Fruit fly (Drosophila melanogaster) whole organism, prepupa: ENCODE measurements around the gene eIF4E6.

ENCODE experiments used
- Blimp-1 ChIP-seq: fragments of 200-800 bp; sonication (Bioruptor generic); optimal IDR thresholded peaks from 3 replicates; lab custom pipeline; 2017; ENCODE audit warnings: missing biosample characterization, missing genetic modification characterization, mild to moderate bottlenecking, moderate library complexity, missing genetic modification reagents
- CG10631 ChIP-seq: fragments of 200-800 bp; sonication (Bioruptor generic); optimal IDR thresholded peaks from 2 replicates; lab custom pipeline; 2016; ENCODE audit warnings: missing biosample characterization, missing genetic modification characterization
- CG10669 ChIP-seq: fragments of 200-800 bp; sonication (Bioruptor generic); optimal IDR thresholded peaks from 3 replicates; lab custom pipeline; 2018; ENCODE audit warnings: missing biosample characterization, mild to moderate bottlenecking, missing genetic modification characterization, moderate library complexity
- CG11294 ChIP-seq: fragments of 200-800 bp; sonication (Bioruptor generic); IDR thresholded peaks from 2 replicates; pipeline ENCODE4 v1.3.6; 2022; ENCODE audit warnings: missing biosample characterization, missing genetic modification characterization
- CG11902 ChIP-seq: fragments of 200-800 bp; sonication (Bioruptor generic); optimal IDR thresholded peaks from 3 replicates; lab custom pipeline; 2016; ENCODE audit warnings: missing biosample characterization, missing genetic modification characterization
- CG15336 ChIP-seq: fragments of 200-800 bp; sonication (Bioruptor generic); IDR thresholded peaks from 2 replicates; pipeline ENCODE4 v1.3.6; 2022; ENCODE audit warnings: missing biosample characterization, missing genetic modification characterization
- CG1621 ChIP-seq: fragments of 200-800 bp; sonication (Bioruptor generic); optimal IDR thresholded peaks from 3 replicates; lab custom pipeline; 2018; ENCODE audit warnings: missing biosample characterization, mild to moderate bottlenecking, missing genetic modification characterization
- CG16779 ChIP-seq: fragments of 200-800 bp; sonication (Bioruptor generic); optimal IDR thresholded peaks from 3 replicates; lab custom pipeline; 2017; ENCODE audit warnings: missing biosample characterization, mild to moderate bottlenecking, missing genetic modification characterization
- CG3032 ChIP-seq: fragments of 200-800 bp; optimal IDR thresholded peaks from 2 replicates; lab custom pipeline; 2019; ENCODE audit warnings: missing biosample characterization, mild to moderate bottlenecking, missing genetic modification characterization, moderate library complexity
- CG31627 ChIP-seq: fragments of 200-800 bp; sonication (Bioruptor generic); optimal IDR thresholded peaks from 3 replicates; lab custom pipeline; 2016; ENCODE audit warnings: missing biosample characterization, missing genetic modification characterization
- CG3919 ChIP-seq: fragments of 200-800 bp; sonication (Bioruptor generic); optimal IDR thresholded peaks from 3 replicates; lab custom pipeline; 2016; ENCODE audit warnings: missing biosample characterization, missing genetic modification characterization
- CG4318 ChIP-seq: fragments of 200-800 bp; sonication (Bioruptor generic); optimal IDR thresholded peaks from 3 replicates; lab custom pipeline; 2017; ENCODE audit warnings: missing biosample characterization, mild to moderate bottlenecking, missing genetic modification characterization
- CG6163 ChIP-seq: fragments of 200-800 bp; sonication (Bioruptor generic); IDR thresholded peaks from 3 replicates; pipeline ENCODE4 v1.3.6; 2022; ENCODE audit warnings: missing biosample characterization, missing genetic modification characterization
- CG6276 ChIP-seq: fragments of 200-800 bp; sonication (Bioruptor generic); optimal IDR thresholded peaks from 2 replicates; lab custom pipeline; 2017; ENCODE audit warnings: missing biosample characterization, mild to moderate bottlenecking, missing genetic modification characterization
- CG6792 ChIP-seq: fragments of 200-800 bp; sonication (Bioruptor generic); optimal IDR thresholded peaks from 3 replicates; lab custom pipeline; 2016; ENCODE audit warnings: missing biosample characterization, missing genetic modification characterization
- CG6808 ChIP-seq: fragments of 200-800 bp; sonication (Bioruptor generic); optimal IDR thresholded peaks from 3 replicates; lab custom pipeline; 2017; ENCODE audit warnings: missing biosample characterization, missing genetic modification characterization, mild to moderate bottlenecking, moderate library complexity, missing genetic modification reagents
- CG7368 ChIP-seq: fragments of 200-800 bp; sonication (Bioruptor generic); optimal IDR thresholded peaks from 3 replicates; lab custom pipeline; 2016; ENCODE audit warnings: missing biosample characterization, missing genetic modification characterization
- CG8119 ChIP-seq: fragments of 200-800 bp; sonication (Bioruptor generic); IDR thresholded peaks from 3 replicates; pipeline ENCODE4 v1.3.6; 2022; ENCODE audit warnings: missing biosample characterization, missing genetic modification characterization
- CG9139 ChIP-seq: fragments of 200-800 bp; sonication (Bioruptor generic); optimal IDR thresholded peaks from 3 replicates; lab custom pipeline; 2017; ENCODE audit warnings: missing biosample characterization, mild to moderate bottlenecking, missing genetic modification characterization
- Eip75B ChIP-seq: fragments of 200-800 bp; sonication (Bioruptor generic); optimal IDR thresholded peaks from 3 replicates; lab custom pipeline; 2016; ENCODE audit warnings: missing biosample characterization, missing genetic modification characterization
- Eip78C ChIP-seq: fragments of 200-800 bp; sonication (Bioruptor generic); peaks from one replicate; lab custom pipeline; 2016; ENCODE audit warnings: missing biosample characterization, missing genetic modification characterization
- Eip93F ChIP-seq: fragments of 200-800 bp; sonication (Bioruptor generic); optimal IDR thresholded peaks from 2 replicates; lab custom pipeline; 2016; ENCODE audit warnings: missing biosample characterization, mild to moderate bottlenecking, missing genetic modification characterization
- Ets21C ChIP-seq: fragments of 200-800 bp; sonication (Bioruptor generic); optimal IDR thresholded peaks from 3 replicates; lab custom pipeline; 2016; ENCODE audit warnings: missing biosample characterization, missing genetic modification characterization
- Gug ChIP-seq: fragments of 200-800 bp; sonication (Bioruptor generic); IDR thresholded peaks from 2 replicates; pipeline ENCODE4 v1.3.6; 2022; ENCODE audit warnings: missing biosample characterization, missing genetic modification characterization
- Hr38 ChIP-seq: sonication (Bioruptor generic); optimal IDR thresholded peaks from 2 replicates; lab custom pipeline; 2016; ENCODE audit warnings: missing biosample characterization, missing genetic modification characterization
- Hr4 ChIP-seq: fragments of 200-800 bp; sonication (Bioruptor generic); optimal IDR thresholded peaks from 3 replicates; lab custom pipeline; 2016; ENCODE audit warnings: missing biosample characterization, missing genetic modification characterization
- Lpt ChIP-seq: fragments of 200-800 bp; sonication (Bioruptor generic); optimal IDR thresholded peaks from 3 replicates; lab custom pipeline; 2016; ENCODE audit warnings: missing biosample characterization, missing genetic modification characterization
- Met ChIP-seq: fragments of 200-800 bp; sonication (Bioruptor generic); optimal IDR thresholded peaks from 3 replicates; lab custom pipeline; 2016; ENCODE audit warnings: missing biosample characterization, missing genetic modification characterization
- Smox ChIP-seq: fragments of 200-800 bp; sonication (Bioruptor generic); optimal IDR thresholded peaks from 3 replicates; lab custom pipeline; 2016; ENCODE audit warnings: missing biosample characterization, missing genetic modification characterization
- Sox102F ChIP-seq: fragments of 200-800 bp; sonication (Bioruptor generic); optimal IDR thresholded peaks from 2 replicates; lab custom pipeline; 2016; ENCODE audit warnings: missing biosample characterization, mild to moderate bottlenecking, missing genetic modification characterization
- Sox14 ChIP-seq: fragments of 200-800 bp; sonication (Bioruptor generic); optimal IDR thresholded peaks from 3 replicates; lab custom pipeline; 2016; ENCODE audit warnings: missing biosample characterization, missing genetic modification characterization
- acj6 ChIP-seq: fragments of 200-800 bp; sonication (Bioruptor generic); optimal IDR thresholded peaks from 3 replicates; lab custom pipeline; 2016; ENCODE audit warnings: missing biosample characterization, missing genetic modification characterization
- cyc ChIP-seq: fragments of 200-800 bp; sonication (Bioruptor generic); optimal IDR thresholded peaks from 3 replicates; lab custom pipeline; 2016; ENCODE audit warnings: missing biosample characterization, missing genetic modification characterization
- dsx ChIP-seq: fragments of 200-800 bp; optimal IDR thresholded peaks from 3 replicates; lab custom pipeline; 2019; ENCODE audit warnings: missing biosample characterization, mild to moderate bottlenecking, missing genetic modification characterization, moderate library complexity; ENCODE audit not compliant: poor library complexity, severe bottlenecking
- esn ChIP-seq: fragments of 200-800 bp; sonication (Bioruptor generic); optimal IDR thresholded peaks from 2 replicates; lab custom pipeline; 2016; ENCODE audit warnings: missing biosample characterization, mild to moderate bottlenecking, missing genetic modification characterization, moderate library complexity
- fd59A ChIP-seq: fragments of 200-800 bp; sonication (Bioruptor generic); optimal IDR thresholded peaks from 2 replicates; lab custom pipeline; 2017; ENCODE audit warnings: missing biosample characterization, mild to moderate bottlenecking, missing genetic modification characterization, missing genetic modification reagents
- fd85E ChIP-seq: fragments of 200-800 bp; sonication (Bioruptor generic); optimal IDR thresholded peaks from 3 replicates; lab custom pipeline; 2016; ENCODE audit warnings: missing biosample characterization, missing genetic modification characterization
- fkh ChIP-seq: fragments of 200-800 bp; sonication (Bioruptor generic); optimal IDR thresholded peaks from 3 replicates; lab custom pipeline; 2017; ENCODE audit warnings: missing biosample characterization, mild to moderate bottlenecking, missing genetic modification characterization, moderate library complexity
- net ChIP-seq: fragments of 200-800 bp; sonication (Bioruptor generic); optimal IDR thresholded peaks from 3 replicates; lab custom pipeline; 2016; ENCODE audit warnings: missing biosample characterization, missing genetic modification characterization
- pdm3 ChIP-seq: fragments of 200-800 bp; sonication (Bioruptor generic); optimal IDR thresholded peaks from 3 replicates; lab custom pipeline; 2016; ENCODE audit warnings: missing biosample characterization, missing genetic modification characterization
- spab ChIP-seq: fragments of 200-800 bp; sonication (Bioruptor generic); optimal IDR thresholded peaks from 2 replicates; lab custom pipeline; 2017; ENCODE audit warnings: missing biosample characterization, mild to moderate bottlenecking, missing genetic modification characterization, missing genetic modification reagents
- svp ChIP-seq: fragments of 200-800 bp; sonication (Bioruptor generic); peaks from one replicate; lab custom pipeline; 2016; ENCODE audit warnings: missing biosample characterization, missing genetic modification characterization
- vri ChIP-seq: fragments of 200-800 bp; sonication (Bioruptor generic); optimal IDR thresholded peaks from 3 replicates; lab custom pipeline; 2016; ENCODE audit warnings: missing biosample characterization, mild to moderate bottlenecking, missing genetic modification characterization

Gene eIF4E6

dm6 chr3R:29068430-29069207 lies 41.6 kb upstream of the eIF4E6 start (continued):
- no peak for TF ChIP-seq net (GFP tag; lab: Kevin White, UChicago)
- no peak for TF ChIP-seq CG6792

- peak; percentile 21 for TF ChIP-seq Eip78C (GFP tag; lab: Kevin White, UChicago)
- TF ChIP-seq Met = no peak
- no peak for TF ChIP-seq CG6808 (GFP tag; lab: Kevin White, UChicago)
- TF ChIP-seq svp (GFP tag; lab: Kevin White, UChicago) = peak; percentile 59
- peak; percentile 47 for TF ChIP-seq Eip93F (GFP tag; lab: Kevin White, UChicago)
- peak; percentile 8 for TF ChIP-seq Sox14
- TF ChIP-seq CG16779 (tag; lab: Kevin White, UChicago) = no peak
- no peak for TF ChIP-seq Lpt (GFP tag; lab: Kevin White, UChicago)
- TF ChIP-seq vri = peak; percentile 81
- no peak for TF ChIP-seq CG31627 (GFP tag; lab: Kevin White, UChicago)
- no peak for TF ChIP-seq cyc
- no peak for TF ChIP-seq Sox102F
- TF ChIP-seq fkh = no peak
Measured at dm6 chr3R:29067091-29067490, 40.1 kb upstream of the eIF4E6 start.

dm6 chr3R:29066285-29066684 lies 39.3 kb upstream of the eIF4E6 start:
- TF ChIP-seq fd59A = no peak
- peak; percentile 83 for TF ChIP-seq fkh
- TF ChIP-seq Eip78C (GFP tag; lab: Kevin White, UChicago) = no peak
- TF ChIP-seq Hr4 (GFP tag; lab: Kevin White, UChicago) = no peak
- TF ChIP-seq CG11294 (GFP tag; lab: Robert Waterston, UW) = no peak
- TF ChIP-seq Eip93F (GFP tag; lab: Kevin White, UChicago) = no peak
- TF ChIP-seq CG10669 (GFP tag; lab: Kevin White, UChicago) = no peak
- TF ChIP-seq, all 60 proteins: peak for 1

dm6 chr3R:29064682-29065100 lies 37.7 kb upstream of the eIF4E6 start:
- peak; percentile 94 for TF ChIP-seq svp (GFP tag; lab: Kevin White, UChicago)
- no peak for TF ChIP-seq Ets21C (GFP tag; lab: Kevin White, UChicago)
- TF ChIP-seq CG4318 = no peak
- TF ChIP-seq esn (GFP tag; lab: Kevin White, UChicago) = peak; percentile 44
- peak; percentile 15 for TF ChIP-seq pdm3 (GFP tag; lab: Kevin White, UChicago)
- TF ChIP-seq acj6 (GFP tag; lab: Kevin White, UChicago) = peak; percentile 22
- no peak for TF ChIP-seq CG11902 (GFP tag; lab: Kevin White, UChicago)
- TF ChIP-seq CG6792 = peak; percentile 35
- no peak for TF ChIP-seq CG8119 (GFP tag; lab: Robert Waterston, UW)
- peak; percentile 54 for TF ChIP-seq Eip75B (GFP tag; lab: Kevin White, UChicago)
- TF ChIP-seq fkh = no peak
- TF ChIP-seq CG9139 (GFP tag; lab: Kevin White, UChicago) = peak; percentile 29
- peak; percentile 12 for TF ChIP-seq CG6276 (GFP tag; lab: Kevin White, UChicago)
- TF ChIP-seq cyc = peak; percentile 24
- peak; percentile 23 for TF ChIP-seq Sox14
- TF ChIP-seq CG10669 (GFP tag; lab: Kevin White, UChicago) = peak; percentile 46
- TF ChIP-seq fd85E (GFP tag; lab: Kevin White, UChicago) = no peak
- TF ChIP-seq vri = peak; percentile 44
- TF ChIP-seq net (GFP tag; lab: Kevin White, UChicago) = peak; percentile 73
- TF ChIP-seq Blimp-1 (GFP tag; lab: Kevin White, UChicago) = peak; percentile 60
- peak; percentile 12 for TF ChIP-seq spab (GFP tag; lab: Kevin White, UChicago)
- TF ChIP-seq Smox (GFP tag; lab: Kevin White, UChicago) = no peak
- no peak for TF ChIP-seq fd59A
- no peak for TF ChIP-seq CG7368 (GFP tag; lab: Kevin White, UChicago)
- peak; percentile 18 for TF ChIP-seq CG10631 (GFP tag; lab: Kevin White, UChicago)
- TF ChIP-seq Gug = no peak
- TF ChIP-seq CG3919 (GFP tag; lab: Kevin White, UChicago) = peak; percentile 55
- no peak for TF ChIP-seq CG6163 (GFP tag; lab: Robert Waterston, UW)
- TF ChIP-seq CG15336 (GFP tag; lab: Robert Waterston, UW) = no peak
- peak; percentile 0 for TF ChIP-seq CG6808 (GFP tag; lab: Kevin White, UChicago)
- no peak for TF ChIP-seq Hr38
- TF ChIP-seq CG1621 (tag; lab: Kevin White, UChicago) = peak; percentile 15
- TF ChIP-seq Hr4 (GFP tag; lab: Kevin White, UChicago) = peak; percentile 49
- TF ChIP-seq dsx (GFP tag; lab: Kevin White, UChicago) = peak; percentile 62
- TF ChIP-seq CG3032 (tag; lab: Kevin White, UChicago) = peak; percentile 8
- TF ChIP-seq Sox102F = peak; percentile 45
